Worm (Caenorhabditis elegans) whole organism, late embryonic: ENCODE results near the gene daf-36.

ENCODE experiments used
- C08G9.2 ChIP-seq: sonication (generic microtip); optimal IDR thresholded peaks from 2 replicates; lab custom pipeline; 2016; ENCODE audit warnings: mild to moderate bottlenecking, missing genetic modification characterization, moderate library complexity, missing compliant biosample characterization
- C38D4.7 ChIP-seq: fragments of 200-800 bp; sonication (Bioruptor generic); optimal IDR thresholded peaks from 2 replicates; lab custom pipeline; 2018; ENCODE audit warnings: mild to moderate bottlenecking, missing genetic modification characterization, moderate library complexity, missing compliant biosample characterization
- K02D7.2 ChIP-seq: sonication (generic microtip); optimal IDR thresholded peaks from 2 replicates; lab custom pipeline; 2017; ENCODE audit warnings: mild to moderate bottlenecking, missing genetic modification characterization, missing compliant biosample characterization
- K09A11.1 ChIP-seq: sonication (generic microtip); optimal IDR thresholded peaks from 2 replicates; lab custom pipeline; 2017; ENCODE audit warnings: antibody characterized with exemption, mild to moderate bottlenecking, missing genetic modification characterization, missing compliant biosample characterization; ENCODE audit not compliant: insufficient read depth
- T23F11.4 ChIP-seq: fragments of 200-800 bp; sonication (Bioruptor generic); optimal IDR thresholded peaks from 2 replicates; lab custom pipeline; 2018; ENCODE audit warnings: mild to moderate bottlenecking, missing genetic modification characterization, missing compliant biosample characterization
- Y22D7AL.16 ChIP-seq: sonication (generic microtip); optimal IDR thresholded peaks from 2 replicates; lab custom pipeline; 2016; ENCODE audit warnings: missing genetic modification characterization, missing compliant biosample characterization
- ama-1 ChIP-seq: fragments of 150-350 bp; optimal IDR thresholded peaks from 2 replicates; lab custom pipeline; 2014
- ceh-18 ChIP-seq: sonication (generic microtip); optimal IDR thresholded peaks from 2 replicates; lab custom pipeline; 2016; ENCODE audit warnings: missing genetic modification characterization, missing compliant biosample characterization
- ceh-19 ChIP-seq: fragments of 200-800 bp; sonication (Bioruptor generic); optimal IDR thresholded peaks from 2 replicates; lab custom pipeline; 2018; ENCODE audit warnings: mild to moderate bottlenecking, missing genetic modification characterization, missing compliant biosample characterization
- ceh-2 ChIP-seq: sonication (generic microtip); optimal IDR thresholded peaks from 2 replicates; lab custom pipeline; 2016; ENCODE audit warnings: missing genotype, missing genetic modification characterization, missing compliant biosample characterization
- ceh-31 ChIP-seq: sonication (generic microtip); optimal IDR thresholded peaks from 2 replicates; lab custom pipeline; 2016; ENCODE audit warnings: missing genetic modification characterization, missing compliant biosample characterization
- ceh-34 ChIP-seq: sonication (generic microtip); optimal IDR thresholded peaks from 2 replicates; lab custom pipeline; 2016; ENCODE audit warnings: mild to moderate bottlenecking, missing genetic modification characterization, missing compliant biosample characterization
- ceh-45 ChIP-seq: fragments of 200-800 bp; sonication (Bioruptor generic); IDR thresholded peaks from 2 replicates; pipeline ENCODE4 v1.3.6; 2022; ENCODE audit warnings: missing genetic modification reagents, missing genetic modification characterization, missing compliant biosample characterization
- ceh-6 ChIP-seq: fragments of 200-800 bp; sonication (Bioruptor generic); optimal IDR thresholded peaks from 2 replicates; lab custom pipeline; 2018; ENCODE audit warnings: mild to moderate bottlenecking, missing genetic modification characterization, missing compliant biosample characterization
- ceh-9 ChIP-seq: sonication (generic microtip); optimal IDR thresholded peaks from 2 replicates; lab custom pipeline; 2016; ENCODE audit warnings: mild to moderate bottlenecking, missing genetic modification characterization, inconsistent platforms, missing compliant biosample characterization
- elt-2 ChIP-seq: sonication (generic microtip); optimal IDR thresholded peaks from 2 replicates; lab custom pipeline; 2016; ENCODE audit warnings: missing genetic modification reagents, missing genetic modification characterization, missing compliant biosample characterization
- elt-4 ChIP-seq: sonication (generic microtip); optimal IDR thresholded peaks from 2 replicates; lab custom pipeline; 2016; ENCODE audit warnings: missing genetic modification characterization, missing compliant biosample characterization
- ets-4 ChIP-seq: sonication (generic microtip); optimal IDR thresholded peaks from 2 replicates; lab custom pipeline; 2016; ENCODE audit warnings: missing genetic modification characterization, missing compliant biosample characterization
- hlh-8 ChIP-seq: sonication (generic microtip); optimal IDR thresholded peaks from 2 replicates; lab custom pipeline; 2016; ENCODE audit warnings: missing genotype, missing genetic modification characterization, missing compliant biosample characterization
- lim-6 ChIP-seq: sonication (generic microtip); optimal IDR thresholded peaks from 2 replicates; lab custom pipeline; 2016; ENCODE audit warnings: missing genetic modification characterization, missing compliant biosample characterization
- nhr-11 ChIP-seq: fragments of 150-350 bp; optimal IDR thresholded peaks from 2 replicates; lab custom pipeline; 2014; ENCODE audit warnings: missing biosample characterization, missing genetic modification characterization
- pag-3 ChIP-seq: sonication (generic microtip); optimal IDR thresholded peaks from 2 replicates; lab custom pipeline; 2016; ENCODE audit warnings: missing compliant biosample characterization, missing genetic modification characterization, borderline replicate concordance
- pha-2 ChIP-seq: sonication (generic microtip); optimal IDR thresholded peaks from 2 replicates; lab custom pipeline; 2017; ENCODE audit warnings: mild to moderate bottlenecking, missing genetic modification characterization, missing compliant biosample characterization
- pha-4 ChIP-seq: fragments of 150-350 bp; optimal IDR thresholded peaks from 2 replicates; lab custom pipeline; 2018; ENCODE audit warnings: missing biosample characterization, missing genetic modification reagents, missing genetic modification characterization
- pqm-1 ChIP-seq: sonication (generic microtip); optimal IDR thresholded peaks from 2 replicates; lab custom pipeline; 2016; ENCODE audit warnings: missing genetic modification characterization, missing compliant biosample characterization
- pros-1 ChIP-seq: fragments of 150-350 bp; optimal IDR thresholded peaks from 2 replicates; lab custom pipeline; 2014; ENCODE audit warnings: missing biosample characterization, missing genetic modification reagents, missing genetic modification characterization
- ref-2 ChIP-seq: sonication (generic microtip); optimal IDR thresholded peaks from 2 replicates; lab custom pipeline; 2016; ENCODE audit warnings: missing genetic modification characterization, missing compliant biosample characterization
- sdc-2 ChIP-seq: sonication (generic microtip); optimal IDR thresholded peaks from 2 replicates; lab custom pipeline; 2016; ENCODE audit warnings: missing genotype, missing genetic modification characterization, missing compliant biosample characterization
- syd-9 ChIP-seq: sonication (generic microtip); optimal IDR thresholded peaks from 2 replicates; lab custom pipeline; 2016; ENCODE audit warnings: mild to moderate bottlenecking, missing genetic modification characterization, moderate library complexity, missing compliant biosample characterization
- tbx-2 ChIP-seq: sonication (generic microtip); optimal IDR thresholded peaks from 2 replicates; lab custom pipeline; 2016; ENCODE audit warnings: missing genetic modification characterization, missing compliant biosample characterization
- tbx-7 ChIP-seq: sonication (generic microtip); optimal IDR thresholded peaks from 2 replicates; lab custom pipeline; 2016; ENCODE audit warnings: missing genotype, missing genetic modification characterization, missing compliant biosample characterization
- unc-42 ChIP-seq: sonication (generic microtip); optimal IDR thresholded peaks from 2 replicates; lab custom pipeline; 2016; ENCODE audit warnings: missing genotype, missing genetic modification characterization, missing compliant biosample characterization
- unc-55 ChIP-seq: sonication (generic microtip); optimal IDR thresholded peaks from 2 replicates; lab custom pipeline; 2017; ENCODE audit warnings: missing biosample characterization, missing genetic modification reagents, missing genetic modification characterization
- unc-86 ChIP-seq: sonication (generic microtip); optimal IDR thresholded peaks from 2 replicates; lab custom pipeline; 2016; ENCODE audit warnings: missing genetic modification characterization, missing compliant biosample characterization
- zip-5 ChIP-seq: sonication (generic microtip); optimal IDR thresholded peaks from 2 replicates; lab custom pipeline; 2016; ENCODE audit warnings: missing genetic modification characterization, missing compliant biosample characterization
- ztf-16 ChIP-seq: sonication (generic microtip); optimal IDR thresholded peaks from 2 replicates; lab custom pipeline; 2017; ENCODE audit warnings: missing genetic modification characterization, missing compliant biosample characterization

daf-36 gene

DNA sequence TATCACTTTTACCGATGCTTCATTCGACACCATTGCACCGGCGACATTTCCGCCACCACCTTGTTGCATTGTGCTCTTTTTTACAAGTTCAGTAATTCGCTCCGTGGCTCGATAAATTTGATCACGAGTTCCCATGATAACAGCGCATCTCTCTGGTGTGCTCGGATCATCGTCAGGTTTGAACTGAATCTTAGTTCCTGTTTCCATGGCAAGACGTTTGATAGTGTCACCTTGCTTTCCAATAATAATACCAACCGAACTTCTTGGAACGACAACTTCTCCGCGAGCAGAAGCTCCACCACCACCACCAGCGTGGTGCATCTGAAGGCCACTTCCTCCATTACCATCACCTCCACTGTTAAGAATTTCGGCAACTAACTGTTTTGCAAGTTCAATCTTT, 11.7 kb upstream of the daf-36 start:
- TF ChIP-seq ztf-16 (tag; lab: Kevin White, UChicago): no peak
- TF ChIP-seq pqm-1 (tag; lab: Kevin White, UChicago): no peak
- TF ChIP-seq unc-42: no peak
- no peak for TF ChIP-seq ceh-18 (tag; lab: Kevin White, UChicago)
- no peak for TF ChIP-seq ceh-6 (GFP tag; lab: Kevin White, UChicago)
- TF ChIP-seq ceh-2 (tag; lab: Kevin White, UChicago): no peak
- TF ChIP-seq lim-6 (tag; lab: Kevin White, UChicago): no peak
- no peak for TF ChIP-seq zip-5 (tag; lab: Kevin White, UChicago)
- no peak for TF ChIP-seq ama-1 (lab: Kevin White, UChicago)
- no peak for TF ChIP-seq K02D7.2 (tag; lab: Kevin White, UChicago)
- TF ChIP-seq hlh-8: no peak
- no peak for TF ChIP-seq nhr-11
- TF ChIP-seq elt-4 (tag; lab: Kevin White, UChicago): no peak
- TF ChIP-seq, all 69 proteins: peak for 0

DNA sequence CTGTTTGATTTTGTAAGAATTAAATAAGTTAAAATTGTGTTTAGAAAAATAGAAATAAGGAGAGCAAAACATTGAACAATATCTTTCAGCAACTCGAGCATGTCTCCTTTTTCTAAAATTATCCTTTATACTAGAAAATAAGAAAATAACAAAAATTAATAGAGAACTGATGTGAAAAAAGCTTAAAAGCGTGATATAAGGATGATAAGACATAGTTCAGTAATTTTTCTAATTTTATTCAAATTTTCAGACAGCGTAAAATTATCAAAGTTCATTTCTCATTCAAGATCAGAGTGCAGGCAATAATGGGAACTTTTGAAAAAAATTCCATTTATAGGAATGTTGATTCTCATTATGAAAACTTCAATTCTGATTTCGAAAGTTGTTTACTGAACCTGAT, 7.8 kb upstream of the daf-36 start, which contains the start of gene str-182:
str-182 (minus strand) TSS at position 101 of the 400 bp plus-strand sequence.
- no peak for TF ChIP-seq tbx-2 (tag; lab: Kevin White, UChicago)
- no peak for TF ChIP-seq tbx-7 (tag; lab: Kevin White, UChicago)
- no peak for TF ChIP-seq sdc-2
- no peak for TF ChIP-seq ets-4 (tag; lab: Kevin White, UChicago)
- TF ChIP-seq Y22D7AL.16 (tag; lab: Kevin White, UChicago): no peak
- TF ChIP-seq unc-55 (GFP tag; lab: Kevin White, UChicago): no peak
- TF ChIP-seq, all 69 proteins: peak for 0

DNA sequence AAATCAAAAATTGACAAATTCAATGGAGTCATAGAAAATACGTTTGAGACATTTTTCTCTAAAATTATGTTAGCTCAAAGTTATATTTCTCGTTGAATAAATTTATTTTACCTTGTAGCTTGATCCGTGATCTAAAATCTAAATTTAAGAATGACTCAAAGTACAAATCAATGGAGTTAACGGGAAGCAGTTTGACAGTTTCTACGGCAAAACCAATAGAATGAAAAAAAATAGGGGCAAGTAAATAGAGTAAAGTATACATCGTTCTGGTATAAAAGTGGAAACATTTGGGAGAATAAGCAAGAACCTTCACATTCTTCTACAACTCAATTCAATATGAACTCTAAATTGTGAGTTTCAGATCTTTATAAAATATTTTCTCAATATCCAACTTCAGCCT, 5.4 kb upstream of the daf-36 start, which contains the start of gene fipr-6:
fipr-6 (plus strand) TSS at position 301 of the 400 bp plus-strand sequence.
- no peak for TF ChIP-seq C08G9.2 (tag; lab: Kevin White, UChicago)
- no peak for TF ChIP-seq Y22D7AL.16 (tag; lab: Kevin White, UChicago)
- no peak for TF ChIP-seq ceh-9 (tag; lab: Kevin White, UChicago)
- TF ChIP-seq unc-86 (tag; lab: Kevin White, UChicago): no peak
- no peak for TF ChIP-seq ceh-18 (tag; lab: Kevin White, UChicago)
- TF ChIP-seq T23F11.4 (GFP tag; lab: Kevin White, UChicago): no peak
- no peak for TF ChIP-seq syd-9 (tag; lab: Kevin White, UChicago)
- no peak for TF ChIP-seq ceh-31 (tag; lab: Kevin White, UChicago)

DNA sequence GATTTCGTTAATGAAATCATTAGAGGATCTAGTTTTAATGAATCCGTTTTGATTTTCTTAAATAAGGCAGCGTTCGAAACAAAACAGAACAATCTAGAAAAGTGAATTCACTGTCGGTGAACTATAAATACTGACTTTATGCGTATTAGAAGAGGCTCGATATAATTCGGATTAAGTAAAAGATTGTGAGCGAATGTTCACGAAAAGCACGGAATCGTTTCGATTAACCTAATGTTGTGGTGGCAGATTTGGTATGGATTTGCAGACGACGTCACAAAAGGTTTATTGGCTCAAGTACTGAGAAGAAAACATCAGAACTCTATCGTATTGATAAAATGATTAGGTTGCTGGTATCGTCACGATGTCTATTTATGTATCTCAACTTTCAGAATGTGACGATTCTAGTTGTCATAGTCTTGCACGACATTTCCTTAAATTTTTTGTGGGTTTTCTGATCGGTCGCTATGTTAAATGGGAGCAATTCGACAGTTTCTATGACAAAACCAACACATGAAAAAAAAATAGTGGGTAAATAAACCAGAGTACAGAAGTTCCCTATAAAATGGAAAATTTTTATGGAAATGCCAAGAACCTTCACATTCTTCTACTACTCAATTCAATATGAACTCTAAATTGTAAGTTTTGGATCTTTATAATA, 3.8 kb upstream of the daf-36 start, which contains the start of the genes pyt-1 and fipr-7:
pyt-1 (minus strand) TSS at position 101 of the 658 bp plus-strand sequence.
fipr-7 (plus strand) TSS at position 608 of the 658 bp plus-strand sequence.
- TF ChIP-seq ets-4 (tag; lab: Kevin White, UChicago): no peak
- TF ChIP-seq K09A11.1 (tag; lab: Kevin White, UChicago): no peak
- TF ChIP-seq tbx-7 (tag; lab: Kevin White, UChicago): no peak
- no peak for TF ChIP-seq pha-2 (tag; lab: Kevin White, UChicago)
- no peak for TF ChIP-seq lim-6 (tag; lab: Kevin White, UChicago)
- no peak for TF ChIP-seq ceh-45 (GFP tag; lab: Robert Waterston, UW)
- no peak for TF ChIP-seq ceh-34 (tag; lab: Kevin White, UChicago)
- TF ChIP-seq C38D4.7 (GFP tag; lab: Kevin White, UChicago): no peak
- no peak for TF ChIP-seq unc-86 (tag; lab: Kevin White, UChicago)
- no peak for TF ChIP-seq ceh-19 (GFP tag; lab: Kevin White, UChicago)
- no peak for TF ChIP-seq ref-2 (tag; lab: Kevin White, UChicago)
- TF ChIP-seq Y22D7AL.16 (tag; lab: Kevin White, UChicago): no peak
- TF ChIP-seq, all 69 proteins: peak for 0

DNA sequence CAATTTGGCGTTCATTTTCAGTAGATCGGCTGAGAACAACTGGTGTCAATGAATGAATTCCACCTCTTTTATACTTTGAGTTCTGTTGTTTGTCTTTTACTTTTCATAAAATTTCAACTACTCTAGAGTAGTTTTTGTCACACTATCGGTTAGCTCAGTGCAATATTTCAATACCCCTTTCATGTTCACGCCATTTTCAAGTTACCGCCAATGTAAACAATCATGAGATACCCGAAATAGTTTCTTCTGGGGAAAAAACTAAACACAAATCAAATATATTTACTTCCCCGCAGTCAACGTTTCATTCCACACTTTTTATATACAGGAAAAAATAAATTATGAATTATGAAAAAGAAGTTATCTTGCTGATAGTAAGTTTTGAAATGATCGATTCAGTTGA, 2.9 kb upstream of the daf-36 start, which contains the start of gene fipr-4:
fipr-4 (minus strand) TSS at position 101 of the 400 bp plus-strand sequence.
- TF ChIP-seq elt-2 (tag; lab: Kevin White, UChicago) (no peak), pros-1 (tag; lab: Kevin White, UChicago) (no peak), pag-3 (tag; lab: Kevin White, UChicago) (no peak), pha-2 (tag; lab: Kevin White, UChicago) (no peak), pha-4 (tag; lab: Kevin White, UChicago) (no peak), tbx-7 (tag; lab: Kevin White, UChicago) (no peak), ztf-16 (tag; lab: Kevin White, UChicago) (no peak)
- TF ChIP-seq, all 69 proteins: peak for 0
